Worm (Caenorhabditis elegans) whole organism, young adult: ENCODE results near the gene clec-122.

Source experiments
- B0019.2 ChIP-seq: fragments of 200-800 bp; sonication (Bioruptor generic); conservative IDR thresholded peaks from 2 replicates; pipeline ENCODE4 v1.3.6; 2022; ENCODE audit warnings: missing genetic modification reagents, missing genetic modification characterization, missing compliant biosample characterization
- B0035.1 ChIP-seq: sonication (generic microtip); optimal IDR thresholded peaks from 2 replicates; lab custom pipeline; 2016; ENCODE audit warnings: missing genetic modification characterization, mild to moderate bottlenecking, missing compliant biosample characterization, missing genotype, missing genetic modification reagents
- B0261.1 ChIP-seq: sonication (generic microtip); optimal IDR thresholded peaks from 2 replicates; lab custom pipeline; 2016; ENCODE audit warnings: mild to moderate bottlenecking, missing genetic modification characterization, moderate library complexity, missing compliant biosample characterization
- B0336.3 ChIP-seq: fragments of 200-800 bp; sonication (Bioruptor generic); IDR thresholded peaks from 2 replicates; pipeline ENCODE4 v1.3.6; 2022; ENCODE audit warnings: missing genetic modification characterization, missing compliant biosample characterization
- C06A6.2 ChIP-seq: fragments of 200-800 bp; sonication (Bioruptor generic); conservative IDR thresholded peaks from 2 replicates; pipeline ENCODE4 v1.3.6; 2022; ENCODE audit warnings: missing genetic modification characterization, missing compliant biosample characterization
- F22D6.2 ChIP-seq: sonication (generic microtip); optimal IDR thresholded peaks from 2 replicates; lab custom pipeline; 2016; ENCODE audit warnings: mild to moderate bottlenecking, missing genetic modification characterization, missing compliant biosample characterization
- F23B12.7 ChIP-seq: sonication (generic microtip); optimal IDR thresholded peaks from 2 replicates; lab custom pipeline; 2017; ENCODE audit warnings: missing genetic modification characterization, mild to moderate bottlenecking, missing compliant biosample characterization, antibody characterized with exemption, moderate library complexity; ENCODE audit not compliant: insufficient read depth
- F33H1.4 ChIP-seq: fragments of 200-800 bp; sonication (Bioruptor generic); IDR thresholded peaks from 2 replicates; pipeline ENCODE4 v1.3.6; 2022; ENCODE audit warnings: missing genetic modification reagents, missing genetic modification characterization, missing compliant biosample characterization
- F37B4.10 ChIP-seq: fragments of 200-800 bp; sonication (Bioruptor generic); IDR thresholded peaks from 2 replicates; pipeline ENCODE4 v1.3.6; 2022; ENCODE audit warnings: missing genetic modification characterization, missing compliant biosample characterization
- F55B11.4 ChIP-seq: sonication (generic microtip); optimal IDR thresholded peaks from 2 replicates; lab custom pipeline; 2016; ENCODE audit warnings: missing compliant biosample characterization, missing genetic modification characterization, borderline replicate concordance; ENCODE audit not compliant: insufficient read depth
- K11D2.4 ChIP-seq: fragments of 200-800 bp; sonication (Bioruptor generic); IDR thresholded peaks from 2 replicates; pipeline ENCODE4 v1.3.6; 2022; ENCODE audit warnings: missing genetic modification reagents, missing genetic modification characterization, missing compliant biosample characterization
- Y53F4B.3 ChIP-seq: fragments of 200-800 bp; sonication (Bioruptor generic); IDR thresholded peaks from 2 replicates; pipeline ENCODE4 v1.3.6; 2022; ENCODE audit warnings: missing genetic modification reagents, missing genetic modification characterization, missing compliant biosample characterization
- Y79H2A.3 ChIP-seq: fragments of 200-800 bp; sonication (Bioruptor generic); conservative IDR thresholded peaks from 2 replicates; pipeline ENCODE4 v1.3.6; 2022; ENCODE audit warnings: missing genetic modification reagents, missing genetic modification characterization, missing compliant biosample characterization
- aptf-2 ChIP-seq: fragments of 200-800 bp; sonication (Bioruptor generic); conservative IDR thresholded peaks from 2 replicates; pipeline ENCODE4 v1.3.6; 2022; ENCODE audit warnings: missing genetic modification reagents, missing genetic modification characterization, missing compliant biosample characterization
- attf-6 ChIP-seq: fragments of 200-800 bp; sonication (Bioruptor generic); IDR thresholded peaks from 2 replicates; pipeline ENCODE4 v1.3.6; 2022; ENCODE audit warnings: missing genetic modification reagents, missing genetic modification characterization, missing compliant biosample characterization
- bed-1 ChIP-seq: fragments of 200-800 bp; sonication (Bioruptor generic); IDR thresholded peaks from 2 replicates; pipeline ENCODE4 v1.3.6; 2022; ENCODE audit warnings: missing genetic modification reagents, missing genetic modification characterization, missing compliant biosample characterization
- bed-2 ChIP-seq: fragments of 200-800 bp; sonication (Bioruptor generic); IDR thresholded peaks from 2 replicates; pipeline ENCODE4 v1.3.6; 2022; ENCODE audit warnings: missing genetic modification reagents, missing genetic modification characterization, missing compliant biosample characterization
- cebp-1 ChIP-seq, 2 experiments: fragments of 200-800 bp in 1 of 2; sonication (Bioruptor generic) in 1 of 2; sonication (generic microtip) in 1 of 2; IDR thresholded peaks in 1 of 2; optimal IDR thresholded peaks in 1 of 2; 2 replicates each; pipeline versions ENCODE4 v1.3.6 to Lab custom; 2017 to 2022; ENCODE audit warnings: missing compliant biosample characterization in 2 of 2, missing genetic modification characterization in 2 of 2, mild to moderate bottlenecking in 1 of 2, missing genetic modification reagents in 1 of 2, moderate library complexity in 1 of 2
- ceh-27 ChIP-seq: fragments of 200-800 bp; sonication (Bioruptor generic); optimal IDR thresholded peaks from 2 replicates; lab custom pipeline; 2018; ENCODE audit warnings: mild to moderate bottlenecking, missing genetic modification characterization, moderate library complexity, missing compliant biosample characterization
- ceh-91 ChIP-seq: fragments of 200-800 bp; sonication (Bioruptor generic); IDR thresholded peaks from 2 replicates; pipeline ENCODE4 v1.3.6; 2022; ENCODE audit warnings: missing genetic modification reagents, missing genetic modification characterization, missing compliant biosample characterization
- dox-1 ChIP-seq: fragments of 200-800 bp; sonication (Bioruptor generic); IDR thresholded peaks from 2 replicates; pipeline ENCODE4 v1.3.6; 2022; ENCODE audit warnings: missing genetic modification reagents, missing genetic modification characterization, missing compliant biosample characterization
- ekl-4 ChIP-seq: fragments of 200-800 bp; sonication (Bioruptor generic); IDR thresholded peaks from 2 replicates; pipeline ENCODE4 v1.3.6; 2022; ENCODE audit warnings: missing genetic modification reagents, missing genetic modification characterization, missing compliant biosample characterization
- hlh-12 ChIP-seq: sonication (generic microtip); optimal IDR thresholded peaks from 2 replicates; lab custom pipeline; 2016; ENCODE audit warnings: missing genetic modification characterization, missing compliant biosample characterization
- hrde-1 ChIP-seq: sonication (generic microtip); optimal IDR thresholded peaks from 2 replicates; lab custom pipeline; 2016; ENCODE audit warnings: missing genetic modification characterization, mild to moderate bottlenecking, missing compliant biosample characterization, moderate library complexity, missing genotype, missing genetic modification reagents, borderline replicate concordance
- lag-1 ChIP-seq: fragments of 200-800 bp; sonication (Bioruptor generic); IDR thresholded peaks from 2 replicates; pipeline ENCODE4 v1.3.6; 2022; ENCODE audit warnings: missing genetic modification reagents, missing genetic modification characterization, missing compliant biosample characterization
- let-526 ChIP-seq: fragments of 200-800 bp; sonication (Bioruptor generic); IDR thresholded peaks from 2 replicates; pipeline ENCODE4 v1.3.6; 2022; ENCODE audit warnings: missing genetic modification reagents, missing genetic modification characterization, missing compliant biosample characterization
- lin-40 ChIP-seq: sonication (generic microtip); optimal IDR thresholded peaks from 2 replicates; lab custom pipeline; 2016; ENCODE audit warnings: missing genetic modification characterization, mild to moderate bottlenecking, missing compliant biosample characterization, missing genotype, missing genetic modification reagents
- lsl-1 ChIP-seq: fragments of 200-800 bp; sonication (Bioruptor generic); optimal IDR thresholded peaks from 2 replicates; lab custom pipeline; 2018; ENCODE audit warnings: mild to moderate bottlenecking, missing genetic modification characterization, moderate library complexity, missing compliant biosample characterization
- lsy-27 ChIP-seq: sonication (generic microtip); optimal IDR thresholded peaks from 2 replicates; lab custom pipeline; 2017; ENCODE audit warnings: missing genetic modification characterization, mild to moderate bottlenecking, missing compliant biosample characterization, antibody characterized with exemption, missing genotype, borderline replicate concordance; ENCODE audit not compliant: insufficient read depth
- madf-3 ChIP-seq: fragments of 200-800 bp; sonication (Bioruptor generic); IDR thresholded peaks from 2 replicates; pipeline ENCODE4 v1.3.6; 2022; ENCODE audit warnings: missing genetic modification reagents, missing genetic modification characterization, missing compliant biosample characterization
- madf-6 ChIP-seq: fragments of 200-800 bp; sonication (Bioruptor generic); IDR thresholded peaks from 2 replicates; pipeline ENCODE4 v1.3.6; 2022; ENCODE audit warnings: missing genetic modification reagents, missing genetic modification characterization, missing compliant biosample characterization
- madf-8 ChIP-seq: fragments of 200-800 bp; sonication (Bioruptor generic); conservative IDR thresholded peaks from 2 replicates; pipeline ENCODE4 v1.3.6; 2022; ENCODE audit warnings: missing genetic modification reagents, missing genetic modification characterization, missing compliant biosample characterization
- mel-28 ChIP-seq: sonication (generic microtip); optimal IDR thresholded peaks from 2 replicates; lab custom pipeline; 2016; ENCODE audit warnings: borderline replicate concordance, mild to moderate bottlenecking, missing genetic modification characterization, missing compliant biosample characterization
- mxl-1 ChIP-seq: sonication (generic microtip); optimal IDR thresholded peaks from 2 replicates; lab custom pipeline; 2016; ENCODE audit warnings: missing genetic modification characterization, missing compliant biosample characterization
- nhr-80 ChIP-seq: sonication (generic microtip); optimal IDR thresholded peaks from 2 replicates; lab custom pipeline; 2016; ENCODE audit warnings: missing genetic modification characterization, missing compliant biosample characterization
- rcor-1 ChIP-seq: fragments of 200-800 bp; sonication (Bioruptor generic); IDR thresholded peaks from 2 replicates; pipeline ENCODE4 v1.3.6; 2022; ENCODE audit warnings: missing genetic modification reagents, missing genetic modification characterization, missing compliant biosample characterization
- rec-8 ChIP-seq, 2 experiments: sonication (generic microtip); optimal IDR thresholded peaks; 2 replicates each; lab custom pipeline; 2016; ENCODE audit warnings: mild to moderate bottlenecking in 2 of 2, missing genetic modification characterization in 2 of 2, missing genetic modification reagents in 2 of 2, missing genotype in 2 of 2, missing biosample characterization in 1 of 2, missing compliant biosample characterization in 1 of 2, moderate library complexity in 1 of 2
- repo-1 ChIP-seq: sonication (generic microtip); optimal IDR thresholded peaks from 2 replicates; lab custom pipeline; 2017; ENCODE audit warnings: mild to moderate bottlenecking, missing genetic modification characterization, missing compliant biosample characterization
- sdz-38 ChIP-seq: sonication (generic microtip); optimal IDR thresholded peaks from 2 replicates; lab custom pipeline; 2016; ENCODE audit warnings: missing genotype, missing genetic modification characterization, missing compliant biosample characterization
- snpc-1.1 ChIP-seq: sonication (generic microtip); optimal IDR thresholded peaks from 2 replicates; lab custom pipeline; 2017; ENCODE audit warnings: missing genetic modification characterization, mild to moderate bottlenecking, missing compliant biosample characterization, antibody characterized with exemption, moderate library complexity, missing genotype, missing genetic modification reagents; ENCODE audit not compliant: insufficient read depth
- snpc-3.4 ChIP-seq: sonication (generic microtip); optimal IDR thresholded peaks from 2 replicates; lab custom pipeline; 2017; ENCODE audit warnings: missing genetic modification characterization, mild to moderate bottlenecking, missing compliant biosample characterization, antibody characterized with exemption, moderate library complexity, missing genotype, missing genetic modification reagents
- tbx-9 ChIP-seq: sonication (generic microtip); optimal IDR thresholded peaks from 2 replicates; lab custom pipeline; 2016; ENCODE audit warnings: borderline replicate concordance, missing genetic modification characterization, inconsistent platforms, missing compliant biosample characterization
- unc-62 ChIP-seq: fragments of 150-350 bp; optimal IDR thresholded peaks from 2 replicates; lab custom pipeline; 2014; ENCODE audit warnings: missing biosample characterization, missing genetic modification reagents, missing genetic modification characterization
- zfh-2 ChIP-seq: fragments of 200-800 bp; sonication (Bioruptor generic); conservative IDR thresholded peaks from 2 replicates; pipeline ENCODE4 v1.3.6; 2022; ENCODE audit warnings: missing genetic modification reagents, missing genetic modification characterization, missing compliant biosample characterization
- ztf-18 ChIP-seq: sonication (generic microtip); optimal IDR thresholded peaks from 2 replicates; lab custom pipeline; 2016; ENCODE audit warnings: missing genotype, mild to moderate bottlenecking, missing genetic modification characterization, missing compliant biosample characterization
- ztf-22 ChIP-seq: fragments of 200-800 bp; sonication (Bioruptor generic); optimal IDR thresholded peaks from 2 replicates; lab custom pipeline; 2018; ENCODE audit warnings: mild to moderate bottlenecking, missing genetic modification characterization, moderate library complexity, missing compliant biosample characterization
- ztf-26 ChIP-seq: sonication (generic microtip); optimal IDR thresholded peaks from 2 replicates; lab custom pipeline; 2017; ENCODE audit warnings: missing genetic modification characterization, missing compliant biosample characterization

clec-122 gene

ce11 chrII:3062222-3062621 lies 43.6 kb upstream of the clec-122 start (continued):
- TF ChIP-seq cebp-1 (GFP tag; IDR thresholded peaks at IDR 0.05; lab: Robert Waterston, UW) (0 out of 2 replicates have a peak, but pooled peaks have one; percentile 12), cebp-1 (tag; optimal IDR thresholded peaks at IDR 0.05; lab: Kevin White, UChicago) (peak; percentile 58), ztf-22 (GFP tag; lab: Kevin White, UChicago) (no peak), madf-3 (no peak), lsl-1 (peak; percentile 46), sdz-38 (tag; lab: Kevin White, UChicago) (no peak), B0035.1 (tag; lab: Kevin White, UChicago) (no peak), dox-1 (GFP tag; lab: Robert Waterston, UW) (no peak), F33H1.4 (GFP tag; lab: Robert Waterston, UW) (peak; percentile 56), F55B11.4 (tag; lab: Kevin White, UChicago) (no peak), rcor-1 (GFP tag; lab: Robert Waterston, UW) (peak; percentile 56; the same call in 1 of the 2 replicates), bed-2 (GFP tag; lab: Robert Waterston, UW) (no peak), B0336.3 (GFP tag; lab: Robert Waterston, UW) (peak; percentile 45; the same call in 1 of the 2 replicates), Y79H2A.3 (GFP tag; lab: Robert Waterston, UW) (no peak), mxl-1 (tag; lab: Kevin White, UChicago) (no peak), rec-8 (tag; optimal IDR thresholded peaks at IDR 0.05; lab: Kevin White, UChicago) (no peak), ztf-26 (peak; percentile 47), ceh-27 (GFP tag; lab: Kevin White, UChicago) (no peak), tbx-9 (tag; lab: Kevin White, UChicago) (no peak), hlh-12 (tag; lab: Kevin White, UChicago) (no peak), mel-28 (tag; lab: Kevin White, UChicago) (no peak), nhr-80 (peak; percentile 12), ekl-4 (GFP tag; lab: Robert Waterston, UW) (no peak), F23B12.7 (tag; lab: Kevin White, UChicago) (peak; percentile 70), snpc-3.4 (tag; lab: Kevin White, UChicago) (peak; percentile 34), attf-6 (GFP tag; lab: Robert Waterston, UW) (no peak; the same call in none of the 2 replicates), unc-62 (no peak), lag-1 (GFP tag; lab: Robert Waterston, UW) (no peak), C06A6.2 (no peak), F37B4.10 (no peak), F22D6.2 (tag; lab: Kevin White, UChicago) (no peak), repo-1 (tag; lab: Kevin White, UChicago) (no peak), madf-6 (peak; percentile 73), lin-40 (tag; lab: Kevin White, UChicago) (peak; percentile 48), Y53F4B.3 (no peak), snpc-1.1 (tag; lab: Kevin White, UChicago) (peak; percentile 48), let-526 (GFP tag; lab: Robert Waterston, UW) (0 out of 2 replicates have a peak, but pooled peaks have one; percentile 20), K11D2.4 (GFP tag; lab: Robert Waterston, UW) (0 out of 2 replicates have a peak, but pooled peaks have one; percentile 33), B0261.1 (tag; lab: Kevin White, UChicago) (peak; percentile 94), ztf-18 (peak; percentile 52), zfh-2 (no peak), hrde-1 (tag; lab: Kevin White, UChicago) (peak; percentile 66), bed-1 (GFP tag; lab: Robert Waterston, UW) (no peak), B0019.2 (no peak), aptf-2 (GFP tag; lab: Robert Waterston, UW) (no peak), lsy-27 (tag; lab: Kevin White, UChicago) (no peak), madf-8 (GFP tag; lab: Robert Waterston, UW) (peak; percentile 42), ceh-91 (no peak)
